Worm (Caenorhabditis elegans): ENCODE results near the gene W07G1.1.

- TF ChIP-seq hlh-6 (tag; optimal IDR thresholded peaks at IDR 0.05), result no peak
- TF ChIP-seq C38D4.7 (GFP tag; optimal IDR thresholded peaks at IDR 0.05), result no peak
- no peak for TF ChIP-seq lim-6 (tag; optimal IDR thresholded peaks at IDR 0.05)
- TF ChIP-seq zip-5 (tag; optimal IDR thresholded peaks at IDR 0.05), result no peak
- TF ChIP-seq ref-2 (tag; optimal IDR thresholded peaks at IDR 0.05), result no peak
- TF ChIP-seq gmeb-2 (tag; optimal IDR thresholded peaks at IDR 0.05), result no peak
- no peak for TF ChIP-seq pqm-1 (tag; optimal IDR thresholded peaks at IDR 0.05)
- TF ChIP-seq K09A11.1 (tag; optimal IDR thresholded peaks at IDR 0.05; ENCODE audit: insufficient read depth), result no peak
- TF ChIP-seq pha-4 (tag; optimal IDR thresholded peaks at IDR 0.05), result no peak
- no peak for TF ChIP-seq Y22D7AL.16 (tag; optimal IDR thresholded peaks at IDR 0.05)
Measured at ce11 chrII:13949290-13949689, 9.9 kb upstream of the W07G1.1 start, which contains the start of gene sre-44.
